Fruit fly (Drosophila melanogaster) whole organism: Measurements from ENCODE around the gene xit.

Source experiments
- CG8478 ChIP-seq: fragments of >200 bp; optimal IDR thresholded peaks from 2 replicates; lab custom pipeline; 2018; ENCODE audit warnings: inconsistent platforms
- pan ChIP-seq: fragments of >200 bp; optimal IDR thresholded peaks from 2 replicates; lab custom pipeline; 2017
- psq ChIP-seq: fragments of >200 bp; optimal IDR thresholded peaks from 2 replicates; lab custom pipeline; 2017
- usp ChIP-seq: fragments of >200 bp; optimal IDR thresholded peaks from 2 replicates; lab custom pipeline; 2017; ENCODE audit warnings: missing biosample characterization, missing genetic modification characterization, mixed read lengths

DNA sequence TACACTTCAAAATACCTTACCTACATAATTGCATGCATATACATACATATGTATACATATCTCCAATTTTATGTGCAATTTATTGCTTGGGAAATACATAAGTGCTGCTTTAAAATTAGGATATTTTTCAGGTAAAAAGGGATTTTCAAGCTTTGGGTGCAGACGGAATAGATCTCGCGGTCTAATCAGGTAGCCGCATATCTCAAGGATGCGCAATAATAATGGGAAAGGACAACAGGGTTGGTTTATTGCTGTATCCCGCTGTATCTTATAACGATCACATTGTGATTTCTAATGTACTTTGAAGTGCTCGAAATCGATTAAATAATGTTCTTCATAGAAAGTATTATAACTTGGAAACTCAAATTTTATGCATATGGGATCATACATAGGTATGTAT, 36.9 kb downstream of the xit start:
- TF ChIP-seq usp (GFP tag; lab: Kevin White, UChicago) (no peak), psq (lab: Kevin White, UChicago) (no peak), pan (lab: Kevin White, UChicago) (no peak), CG8478 (lab: Kevin White, UChicago) (no peak)
